Fruit fly (Drosophila melanogaster) S2 (cell line): ENCODE data around the gene Prp3.

Experiments used
- CG8478 ChIP-seq: fragments of >200 bp; optimal IDR thresholded peaks from 2 replicates; lab custom pipeline; 2018
- CTCF ChIP-seq, 2 experiments: fragments of >200 bp; optimal IDR thresholded peaks; 2 replicates each; lab custom pipeline; 2018

- TF ChIP-seq CG8478 (lab: Kevin White, UChicago) (no peak), CTCF (optimal IDR thresholded peaks at IDR 0.05; lab: Kevin White, UChicago) (no peak)
Observed at dm6 chr3L:19954426-19954825, 44.3 kb downstream of the Prp3 start, which contains the start of gene CG42654.
